Fruit fly (Drosophila melanogaster) whole organism, adult: ENCODE data around the gene Poxm.

ENCODE experiments used
- CG11617 ChIP-seq: fragments of 200-800 bp; sonication (Bioruptor generic); optimal IDR thresholded peaks from 2 replicates; lab custom pipeline; 2017; ENCODE audit warnings: mild to moderate bottlenecking, missing biosample characterization, missing genetic modification reagents, missing genetic modification characterization
- CG12768 ChIP-seq: fragments of 200-800 bp; sonication (Bioruptor generic); optimal IDR thresholded peaks from 2 replicates; lab custom pipeline; 2017; ENCODE audit warnings: missing biosample characterization, missing genetic modification characterization, mild to moderate bottlenecking, moderate library complexity, missing genetic modification reagents
- CG14711 ChIP-seq: fragments of 200-800 bp; sonication (Bioruptor generic); optimal IDR thresholded peaks from 2 replicates; lab custom pipeline; 2018; ENCODE audit warnings: missing biosample characterization, mild to moderate bottlenecking, missing genetic modification characterization, moderate library complexity
- CG1620 ChIP-seq: fragments of 200-800 bp; sonication (Bioruptor generic); optimal IDR thresholded peaks from 2 replicates; lab custom pipeline; 2016; ENCODE audit warnings: missing biosample characterization, missing genetic modification characterization
- CG33017 ChIP-seq: fragments of 200-800 bp; sonication (Bioruptor generic); optimal IDR thresholded peaks from 2 replicates; lab custom pipeline; 2018; ENCODE audit warnings: missing biosample characterization, mild to moderate bottlenecking, missing genetic modification characterization, moderate library complexity
- CG5204 ChIP-seq: fragments of 200-800 bp; sonication (Bioruptor generic); optimal IDR thresholded peaks from 2 replicates; lab custom pipeline; 2016; ENCODE audit warnings: missing biosample characterization, missing genetic modification characterization
- CG7045 ChIP-seq: fragments of 200-800 bp; sonication (Bioruptor generic); optimal IDR thresholded peaks from 2 replicates; lab custom pipeline; 2017; ENCODE audit warnings: missing biosample characterization, mild to moderate bottlenecking, missing genetic modification characterization
- CG7101 ChIP-seq: fragments of 200-800 bp; sonication (Bioruptor generic); optimal IDR thresholded peaks from 2 replicates; lab custom pipeline; 2018; ENCODE audit warnings: missing biosample characterization, mild to moderate bottlenecking, missing genetic modification characterization, moderate library complexity
- Clk ChIP-seq: fragments of 200-800 bp; sonication (Bioruptor generic); optimal IDR thresholded peaks from 2 replicates; lab custom pipeline; 2017; ENCODE audit warnings: missing biosample characterization, missing genetic modification characterization
- Crg-1 ChIP-seq: fragments of 200-800 bp; sonication (Bioruptor generic); optimal IDR thresholded peaks from 2 replicates; lab custom pipeline; 2016; ENCODE audit warnings: missing biosample characterization, missing genetic modification characterization
- Hr96 ChIP-seq: fragments of 200-800 bp; sonication (Bioruptor generic); optimal IDR thresholded peaks from 2 replicates; lab custom pipeline; 2016; ENCODE audit warnings: missing biosample characterization, missing genetic modification characterization
- Mnt ChIP-seq: fragments of 200-800 bp; sonication (Bioruptor generic); optimal IDR thresholded peaks from 2 replicates; lab custom pipeline; 2016; ENCODE audit warnings: missing biosample characterization, mild to moderate bottlenecking, missing genetic modification characterization
- bab1 ChIP-seq: fragments of 200-800 bp; sonication (Bioruptor generic); optimal IDR thresholded peaks from 3 replicates; lab custom pipeline; 2019; ENCODE audit warnings: missing biosample characterization, mild to moderate bottlenecking, missing genetic modification characterization, moderate library complexity
- cic ChIP-seq: fragments of 200-800 bp; sonication (Bioruptor generic); optimal IDR thresholded peaks from 2 replicates; lab custom pipeline; 2017; ENCODE audit warnings: missing biosample characterization, mild to moderate bottlenecking, missing genetic modification characterization, moderate library complexity
- cnc ChIP-seq, 2 experiments: fragments of >200 bp; optimal IDR thresholded peaks; 2 replicates each; lab custom pipeline; 2017
- kay ChIP-seq: fragments of 200-800 bp; sonication (Bioruptor generic); peaks from one replicate; lab custom pipeline; 2016; ENCODE audit warnings: missing biosample characterization, missing genetic modification characterization, borderline replicate concordance
- ovo ChIP-seq: fragments of 200-800 bp; sonication (Bioruptor generic); optimal IDR thresholded peaks from 2 replicates; lab custom pipeline; 2016; ENCODE audit warnings: missing biosample characterization, missing genetic modification characterization
- pad ChIP-seq: fragments of 200-800 bp; sonication (Bioruptor generic); optimal IDR thresholded peaks from 3 replicates; lab custom pipeline; 2017; ENCODE audit warnings: missing biosample characterization, missing genetic modification characterization, mild to moderate bottlenecking, moderate library complexity, missing genetic modification reagents
- tj ChIP-seq: fragments of 200-800 bp; sonication (Bioruptor generic); optimal IDR thresholded peaks from 3 replicates; lab custom pipeline; 2017; ENCODE audit warnings: missing biosample characterization, mild to moderate bottlenecking, missing genetic modification characterization, moderate library complexity
- toe ChIP-seq: fragments of 200-800 bp; sonication (Bioruptor generic); optimal IDR thresholded peaks from 2 replicates; lab custom pipeline; 2016; ENCODE audit warnings: missing biosample characterization, missing genetic modification characterization

The Poxm gene

dm6 chr3R:8287697-8288096 lies 45.9 kb downstream of the Poxm start, which contains the start of gene Nazo:
Gene Nazo (plus strand): TSS chr3R:8287876.
- TF ChIP-seq cnc (optimal IDR thresholded peaks at IDR 0.05; lab: Kevin White, UChicago) (no peak), Mnt (GFP tag; lab: Kevin White, UChicago) (no peak), CG33017 (tag; lab: Kevin White, UChicago) (no peak), CG1620 (GFP tag; lab: Kevin White, UChicago) (no peak), Crg-1 (no peak), CG12768 (GFP tag; lab: Kevin White, UChicago) (no peak), CG14711 (tag; lab: Kevin White, UChicago) (no peak), Hr96 (no peak)

- TF ChIP-seq Crg-1 (no peak), toe (GFP tag; lab: Kevin White, UChicago) (no peak)
These were observed 47.8 kb downstream of the Poxm start for dm6 chr3R:8285727-8286344.

- no peak for TF ChIP-seq kay (GFP tag; lab: Kevin White, UChicago)
- no peak for TF ChIP-seq CG7045 (GFP tag; lab: Kevin White, UChicago)
- TF ChIP-seq tj (GFP tag; lab: Kevin White, UChicago) = no peak
- no peak for TF ChIP-seq pad (GFP tag; lab: Kevin White, UChicago)
- TF ChIP-seq CG11617 = no peak
- no peak for TF ChIP-seq CG14711 (tag; lab: Kevin White, UChicago)
- TF ChIP-seq Mnt (GFP tag; lab: Kevin White, UChicago) = no peak
- no peak for TF ChIP-seq cnc (optimal IDR thresholded peaks at IDR 0.05; lab: Kevin White, UChicago)
- no peak for TF ChIP-seq cic (GFP tag; lab: Kevin White, UChicago)
- TF ChIP-seq CG1620 (GFP tag; lab: Kevin White, UChicago) = no peak
- TF ChIP-seq Clk (GFP tag; lab: Kevin White, UChicago) = no peak
- no peak for TF ChIP-seq CG5204 (GFP tag; lab: Kevin White, UChicago)
- TF ChIP-seq bab1 (GFP tag; lab: Kevin White, UChicago) = no peak
- no peak for TF ChIP-seq Hr96
These were observed 49.4 kb downstream of the Poxm start for dm6 chr3R:8284234-8284633.

dm6 chr3R:8282727-8283126 lies 50.9 kb downstream of the Poxm start:
- TF ChIP-seq CG5204 (GFP tag; lab: Kevin White, UChicago) (no peak), CG7101 (tag; lab: Kevin White, UChicago) (no peak), kay (GFP tag; lab: Kevin White, UChicago) (no peak), ovo (GFP tag; lab: Kevin White, UChicago) (no peak), pad (GFP tag; lab: Kevin White, UChicago) (no peak), bab1 (GFP tag; lab: Kevin White, UChicago) (no peak), Mnt (GFP tag; lab: Kevin White, UChicago) (no peak), Crg-1 (no peak), CG1620 (GFP tag; lab: Kevin White, UChicago) (no peak), Clk (GFP tag; lab: Kevin White, UChicago) (no peak), Hr96 (no peak), CG33017 (tag; lab: Kevin White, UChicago) (no peak), toe (GFP tag; lab: Kevin White, UChicago) (no peak)

- no peak for TF ChIP-seq CG7101 (tag; lab: Kevin White, UChicago)
These were observed 53.6 kb downstream of the Poxm start for dm6 chr3R:8279970-8280369.

- TF ChIP-seq bab1 (GFP tag; lab: Kevin White, UChicago) (no peak), cic (GFP tag; lab: Kevin White, UChicago) (no peak), cnc (optimal IDR thresholded peaks at IDR 0.05; lab: Kevin White, UChicago) (no peak), Clk (GFP tag; lab: Kevin White, UChicago) (no peak), CG5204 (GFP tag; lab: Kevin White, UChicago) (no peak), toe (GFP tag; lab: Kevin White, UChicago) (no peak), CG33017 (tag; lab: Kevin White, UChicago) (no peak), Hr96 (no peak), CG7045 (GFP tag; lab: Kevin White, UChicago) (no peak), CG12768 (GFP tag; lab: Kevin White, UChicago) (no peak), Mnt (GFP tag; lab: Kevin White, UChicago) (no peak)
These were observed 55.9 kb downstream of the Poxm start, which contains the start of gene ato for dm6 chr3R:8277494-8278293. Gene ato (plus strand): TSS chr3R:8278052.

- TF ChIP-seq cic (GFP tag; lab: Kevin White, UChicago) (no peak), pad (GFP tag; lab: Kevin White, UChicago) (no peak), Mnt (GFP tag; lab: Kevin White, UChicago) (no peak), CG7101 (tag; lab: Kevin White, UChicago) (no peak), CG33017 (tag; lab: Kevin White, UChicago) (no peak), CG7045 (GFP tag; lab: Kevin White, UChicago) (no peak), cnc (optimal IDR thresholded peaks at IDR 0.05; lab: Kevin White, UChicago) (no peak), Crg-1 (no peak)
These were observed 58.6 kb downstream of the Poxm start for dm6 chr3R:8275031-8275430.
